Fruit fly (Drosophila melanogaster) whole organism, wandering third instar larva: ENCODE measurements around the gene Gnf1.

Experiments
- Abd-B ChIP-seq: fragments of >200 bp; optimal IDR thresholded peaks from 2 replicates; lab custom pipeline; 2017; ENCODE audit warnings: missing biosample characterization, missing genetic modification characterization
- Dfd ChIP-seq: fragments of >200 bp; optimal IDR thresholded peaks from 2 replicates; lab custom pipeline; 2017; ENCODE audit warnings: missing biosample characterization, missing genetic modification characterization
- Dif ChIP-seq: fragments of 200-275, 200-300 bp; sonication (Bioruptor generic); optimal IDR thresholded peaks from 2 replicates; lab custom pipeline; 2018; ENCODE audit warnings: missing biosample characterization, missing genetic modification characterization; ENCODE audit not compliant: partially characterized antibody
- HLH106 ChIP-seq: fragments of 200-800 bp; optimal IDR thresholded peaks from 3 replicates; lab custom pipeline; 2019; ENCODE audit warnings: missing biosample characterization, mild to moderate bottlenecking, missing genetic modification characterization, moderate library complexity
- Hnf4 ChIP-seq: fragments of 200-800 bp; sonication (Bioruptor generic); optimal IDR thresholded peaks from 2 replicates; lab custom pipeline; 2016; ENCODE audit warnings: missing biosample characterization, mild to moderate bottlenecking, missing genetic modification characterization
- Hr78 ChIP-seq: fragments of >200 bp; optimal IDR thresholded peaks from 2 replicates; lab custom pipeline; 2017; ENCODE audit warnings: missing biosample characterization, missing genetic modification characterization
- Vsx2 ChIP-seq: fragments of 200-300, 225-300 bp; sonication (Bioruptor generic); optimal IDR thresholded peaks from 2 replicates; lab custom pipeline; 2018; ENCODE audit warnings: missing biosample characterization, missing genetic modification characterization; ENCODE audit not compliant: partially characterized antibody
- brk ChIP-seq: fragments of 200-800 bp; sonication (Bioruptor generic); optimal IDR thresholded peaks from 2 replicates; lab custom pipeline; 2016; ENCODE audit warnings: missing biosample characterization, mild to moderate bottlenecking, missing genetic modification characterization
- dl ChIP-seq, 2 experiments: fragments of 175-275, 200-275 bp in 1 of 2; fragments of 200-275 bp in 1 of 2; sonication (Bioruptor generic); optimal IDR thresholded peaks; lab custom pipeline; 2018; ENCODE audit warnings: mild to moderate bottlenecking in 2 of 2, missing biosample characterization in 2 of 2, missing genetic modification characterization in 2 of 2, moderate library complexity in 2 of 2; ENCODE audit not compliant: partially characterized antibody in 2 of 2, insufficient read depth in 1 of 2
- h ChIP-seq: fragments of 200-800 bp; sonication (Bioruptor generic); optimal IDR thresholded peaks from 3 replicates; lab custom pipeline; 2016; ENCODE audit warnings: missing biosample characterization, mild to moderate bottlenecking, missing genetic modification characterization
- jim ChIP-seq: fragments of 175-275, 200-325 bp; sonication (Bioruptor generic); optimal IDR thresholded peaks from 2 replicates; lab custom pipeline; 2016; ENCODE audit warnings: missing biosample characterization, mild to moderate bottlenecking, missing genetic modification characterization
- lola ChIP-seq: fragments of >200 bp; optimal IDR thresholded peaks from 2 replicates; lab custom pipeline; 2017; ENCODE audit warnings: missing biosample characterization, missing genetic modification characterization
- psq ChIP-seq: fragments of 200-800 bp; sonication (Bioruptor generic); optimal IDR thresholded peaks from 3 replicates; lab custom pipeline; 2017; ENCODE audit warnings: missing biosample characterization, mild to moderate bottlenecking, missing genetic modification characterization, moderate library complexity

DNA sequence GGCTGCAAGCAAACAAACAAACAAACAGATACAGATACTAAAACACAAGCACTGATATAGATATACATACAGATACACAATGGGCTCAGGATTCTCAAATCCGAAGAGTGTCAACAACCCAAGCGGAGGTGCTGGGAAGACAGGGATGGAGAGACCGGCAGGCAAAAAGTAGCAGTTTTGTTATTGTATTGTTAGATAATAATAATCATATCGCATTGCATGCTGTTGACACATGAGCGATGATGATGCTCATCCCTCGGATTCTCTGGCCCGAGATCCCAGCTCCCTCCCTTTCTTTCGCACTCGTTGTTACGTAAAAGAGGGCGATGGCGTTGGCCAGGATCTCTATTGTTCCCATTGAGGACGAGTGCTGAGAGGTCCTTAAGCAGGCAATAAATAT, 42.6 kb upstream of the Gnf1 start:
- TF ChIP-seq psq (GFP tag; lab: Kevin White, UChicago) (no peak), Dif (GFP tag; lab: Kevin White, UChicago) (no peak), jim (GFP tag; lab: Kevin White, UChicago) (no peak), Abd-B (GFP tag; lab: Kevin White, UChicago) (no peak), h (GFP tag; lab: Kevin White, UChicago) (no peak), brk (GFP tag; lab: Kevin White, UChicago) (no peak), Hnf4 (GFP tag; lab: Kevin White, UChicago) (no peak), Dfd (no peak), Vsx2 (GFP tag; lab: Kevin White, UChicago) (no peak), dl (GFP tag; optimal IDR thresholded peaks at IDR 0.05; lab: Kevin White, UChicago; ENCODE audit: insufficient read depth in 1 of 2, partially characterized antibody in 2 of 2) (no peak), lola (GFP tag; lab: Kevin White, UChicago) (no peak), Hr78 (no peak), HLH106 (tag; lab: Kevin White, UChicago) (no peak)
